Worm (Caenorhabditis elegans) whole organism, L4/young adult: ENCODE data around the gene H21P03.10.

ENCODE experiments used
- W03F9.2 ChIP-seq: fragments of 150-350 bp; optimal IDR thresholded peaks from 2 replicates; lab custom pipeline; 2014; ENCODE audit warnings: missing biosample characterization, missing genetic modification characterization
- dao-5 ChIP-seq: sonication (generic microtip); optimal IDR thresholded peaks from 2 replicates; lab custom pipeline; 2016; ENCODE audit warnings: missing genotype, missing genetic modification characterization, moderate library complexity, missing compliant biosample characterization
- him-1 ChIP-seq: sonication (generic microtip); optimal IDR thresholded peaks from 2 replicates; lab custom pipeline; 2016; ENCODE audit warnings: missing genotype, missing genetic modification reagents, missing genetic modification characterization, missing compliant biosample characterization

H21P03.10 gene

DNA sequence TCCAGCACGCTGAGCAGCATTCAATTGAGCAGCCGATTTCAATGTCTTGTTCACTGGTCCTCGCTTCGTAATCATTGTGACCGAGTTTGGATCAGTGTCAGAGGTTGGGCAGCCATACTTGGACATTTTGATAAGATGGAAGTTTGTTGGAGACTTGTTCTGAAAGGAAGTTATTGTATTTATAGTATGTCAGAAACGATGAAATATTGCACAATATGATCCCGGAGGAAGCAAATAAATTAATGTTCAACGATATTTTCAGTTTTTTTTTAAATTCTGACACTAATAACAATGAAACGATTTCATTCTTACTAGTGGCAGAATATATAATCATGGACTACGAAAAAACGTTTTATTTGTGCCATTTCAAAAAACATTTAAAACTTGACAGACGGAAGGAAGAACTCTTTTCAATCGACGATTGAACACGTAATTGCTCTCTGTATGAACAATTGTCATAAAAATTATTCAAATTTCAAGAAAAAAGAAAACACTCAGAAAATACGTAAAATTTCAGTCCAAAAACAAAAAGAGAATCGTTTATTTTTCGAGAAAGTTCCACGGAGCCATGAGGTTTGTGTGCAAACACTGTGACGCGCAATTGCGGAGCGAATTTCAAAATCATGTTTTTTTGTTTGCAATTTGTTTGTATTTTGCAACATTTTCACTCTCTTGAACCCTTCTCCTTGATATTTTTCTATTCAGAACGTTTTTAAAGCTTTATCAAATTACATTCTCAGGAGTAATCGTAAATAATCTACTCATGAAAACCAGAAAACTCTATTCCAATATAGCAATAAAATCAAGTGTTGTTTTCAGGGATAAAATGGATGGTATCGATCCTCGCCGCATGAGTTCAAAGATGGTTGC lies 20.3 kb upstream of the H21P03.10 start, which contains the start of the genes mbf-1 and nse-4:
TSS of gene mbf-1 (minus strand) at position 343 of the 870 bp plus-strand sequence.
TSS of gene nse-4 (plus strand) at position 820 of the 870 bp plus-strand sequence.
- TF ChIP-seq W03F9.2 (tag; lab: Kevin White, UChicago): peak; percentile 95
- no peak for TF ChIP-seq him-1 (tag; lab: Kevin White, UChicago)

DNA sequence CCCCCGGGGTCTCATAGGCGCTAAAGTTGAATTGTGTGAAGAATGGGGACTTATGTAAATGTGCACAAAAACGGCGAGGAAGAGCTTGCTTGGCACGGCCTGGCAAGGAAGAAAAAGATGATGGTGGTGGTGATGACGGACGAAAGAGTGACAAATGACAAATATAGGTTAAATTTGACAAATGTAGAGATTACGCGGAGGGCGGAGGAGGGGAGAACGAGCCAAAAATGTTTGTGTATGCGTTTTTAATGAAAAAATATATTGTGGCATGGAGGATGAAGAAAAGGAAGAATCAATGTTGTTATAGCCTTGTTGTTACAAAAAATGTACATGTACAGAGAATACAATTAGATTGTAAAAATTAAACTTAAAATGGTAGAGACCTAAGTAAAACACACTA lies 13.7 kb upstream of the H21P03.10 start:
- no peak for TF ChIP-seq him-1 (tag; lab: Kevin White, UChicago)
- TF ChIP-seq dao-5: no peak

DNA sequence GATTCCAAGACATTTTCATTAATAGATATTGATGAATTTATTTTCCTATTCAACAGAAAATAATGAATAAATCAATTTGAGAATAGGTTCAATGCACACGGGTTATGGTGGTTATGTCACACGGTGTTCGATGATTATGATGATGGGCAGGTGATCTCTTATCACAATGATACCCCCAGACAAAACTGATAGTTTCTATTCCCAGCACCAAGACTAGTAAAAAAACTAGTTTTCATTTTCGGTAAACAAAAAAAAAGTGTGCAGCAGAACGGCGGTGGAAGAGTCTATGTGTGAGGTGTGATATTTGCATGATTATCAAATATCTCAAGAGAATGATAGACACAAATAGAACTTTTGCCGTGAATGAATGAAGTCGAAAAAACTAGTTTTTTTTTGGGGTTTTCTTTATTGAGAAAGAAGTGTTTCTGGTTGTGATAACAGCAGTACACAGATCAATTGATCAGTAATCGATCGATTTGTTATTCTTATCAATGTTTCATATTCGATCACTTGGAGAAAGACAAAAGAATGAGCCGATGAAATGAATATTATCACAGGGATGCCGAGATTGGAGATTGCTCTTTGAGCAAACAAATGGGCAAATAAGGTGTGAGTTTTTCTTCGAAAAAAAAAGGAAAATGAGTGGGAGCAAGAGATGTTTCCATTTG lies 12.5 kb upstream of the H21P03.10 start:
- TF ChIP-seq him-1 (tag; lab: Kevin White, UChicago) (no peak), dao-5 (no peak), W03F9.2 (tag; lab: Kevin White, UChicago) (no peak)

DNA sequence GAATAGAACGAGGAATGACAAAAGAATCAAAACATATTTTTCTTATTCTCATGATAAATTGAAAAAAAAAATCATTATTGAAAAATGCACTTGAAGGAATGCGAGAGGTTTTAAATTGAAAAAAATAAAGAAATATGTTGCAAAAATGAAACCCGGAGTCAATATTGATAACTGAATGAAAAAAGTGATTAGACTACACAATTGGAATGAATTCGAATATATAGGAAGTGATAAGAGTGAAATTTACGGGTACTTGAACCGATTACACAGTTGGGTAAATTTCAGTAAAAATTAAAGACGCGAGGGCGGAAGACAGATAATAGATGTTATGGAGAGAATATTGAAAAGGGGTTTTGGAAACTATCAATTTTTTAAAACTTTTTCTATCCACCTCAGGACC lies 11.4 kb upstream of the H21P03.10 start:
- TF ChIP-seq W03F9.2 (tag; lab: Kevin White, UChicago): no peak
- no peak for TF ChIP-seq him-1 (tag; lab: Kevin White, UChicago)
- TF ChIP-seq dao-5: no peak

DNA sequence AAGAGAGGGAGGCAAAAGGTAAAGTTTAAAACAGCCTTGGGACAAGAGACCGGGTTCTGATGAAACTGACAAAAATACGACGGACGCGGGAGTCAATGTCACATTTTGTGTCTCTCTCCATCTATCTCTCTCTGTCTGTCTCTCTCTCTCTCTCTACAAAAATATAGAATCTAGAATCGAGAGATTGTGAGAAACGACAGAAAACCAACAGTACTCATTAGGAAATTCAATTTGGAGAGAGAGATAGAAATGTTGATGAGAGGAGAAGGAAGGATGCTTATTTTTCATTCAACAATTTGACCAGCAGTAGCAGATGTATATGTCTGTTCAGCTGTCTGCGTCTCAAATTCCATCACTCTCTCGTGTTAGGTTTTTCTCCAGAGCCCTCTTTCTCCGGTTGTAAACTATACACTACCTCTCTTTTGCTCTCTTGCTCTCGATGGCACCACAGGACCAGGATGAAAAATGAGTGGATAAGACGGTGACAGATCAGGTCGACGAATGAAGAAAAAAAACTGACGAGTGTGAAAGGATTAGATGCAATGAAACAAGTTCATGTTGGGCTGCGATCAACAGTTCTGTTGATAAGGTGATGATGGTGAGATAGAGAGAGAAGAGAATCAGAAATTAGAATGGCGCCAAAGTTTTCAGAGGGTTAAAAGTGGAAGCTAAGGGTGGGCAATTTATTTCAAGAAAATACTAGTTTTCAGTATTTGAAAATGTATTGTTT lies 10.7 kb upstream of the H21P03.10 start:
- TF ChIP-seq W03F9.2 (tag; lab: Kevin White, UChicago): peak; percentile 7
- no peak for TF ChIP-seq dao-5

DNA sequence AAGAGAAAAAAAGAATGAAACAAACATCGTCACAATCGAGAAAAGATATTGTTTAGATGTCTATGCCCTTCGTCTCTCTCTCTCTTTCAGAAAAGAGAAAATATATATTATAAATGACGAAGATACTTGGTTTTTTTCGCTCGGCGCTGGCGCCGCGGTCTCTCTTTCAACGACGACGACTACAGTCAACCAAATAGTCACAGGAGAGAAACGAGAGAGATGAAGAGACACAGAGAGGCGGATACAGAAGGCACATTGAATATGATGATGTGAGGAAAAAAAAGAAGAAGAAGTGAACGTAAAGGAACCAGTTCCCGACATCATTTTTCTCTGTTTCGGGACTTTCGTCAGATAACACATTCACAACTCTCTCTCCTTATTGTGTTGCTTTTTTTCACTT lies 9.1 kb upstream of the H21P03.10 start:
- TF ChIP-seq him-1 (tag; lab: Kevin White, UChicago) (no peak), dao-5 (no peak), W03F9.2 (tag; lab: Kevin White, UChicago) (no peak)

DNA sequence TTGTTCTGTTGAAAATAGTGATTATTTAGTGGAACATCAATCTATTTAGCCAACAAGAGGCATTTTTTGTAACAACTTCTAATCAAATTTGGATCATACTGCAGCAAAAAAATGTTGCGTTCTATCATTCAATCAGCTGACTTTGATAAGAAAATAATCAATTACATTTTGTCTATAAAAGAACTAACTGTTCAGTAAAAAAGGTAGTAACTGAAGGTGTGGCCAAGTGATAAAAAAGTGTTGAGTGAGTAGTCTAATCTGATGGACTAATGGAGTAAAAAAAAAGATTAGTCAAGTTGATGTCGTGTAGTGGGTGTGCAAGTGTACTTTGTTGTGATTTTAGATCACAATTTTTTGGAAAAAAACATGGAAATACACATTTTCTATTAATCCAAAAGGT lies 8.2 kb upstream of the H21P03.10 start:
- no peak for TF ChIP-seq him-1 (tag; lab: Kevin White, UChicago)
- TF ChIP-seq W03F9.2 (tag; lab: Kevin White, UChicago): no peak
- TF ChIP-seq dao-5: no peak

DNA sequence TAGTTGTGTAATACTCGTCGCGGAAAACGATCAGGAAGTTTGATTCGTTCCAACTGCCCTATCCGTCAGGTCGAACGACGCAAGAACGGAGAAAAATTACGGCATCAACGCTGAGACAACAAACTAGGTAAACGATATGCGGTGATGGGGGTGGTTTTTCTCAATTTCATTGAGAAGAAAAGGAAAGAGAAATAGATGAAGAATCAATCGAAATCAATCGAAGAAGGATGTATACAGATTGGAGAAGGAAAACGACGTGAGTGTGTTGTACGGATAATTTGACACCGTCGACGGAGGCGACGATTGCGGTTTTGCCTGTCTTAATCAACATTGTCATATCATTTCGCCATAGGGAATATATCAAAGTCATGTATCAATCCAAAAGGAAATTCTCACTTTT lies 6.6 kb upstream of the H21P03.10 start:
- TF ChIP-seq him-1 (tag; lab: Kevin White, UChicago) (no peak), W03F9.2 (tag; lab: Kevin White, UChicago) (no peak), dao-5 (no peak)

DNA sequence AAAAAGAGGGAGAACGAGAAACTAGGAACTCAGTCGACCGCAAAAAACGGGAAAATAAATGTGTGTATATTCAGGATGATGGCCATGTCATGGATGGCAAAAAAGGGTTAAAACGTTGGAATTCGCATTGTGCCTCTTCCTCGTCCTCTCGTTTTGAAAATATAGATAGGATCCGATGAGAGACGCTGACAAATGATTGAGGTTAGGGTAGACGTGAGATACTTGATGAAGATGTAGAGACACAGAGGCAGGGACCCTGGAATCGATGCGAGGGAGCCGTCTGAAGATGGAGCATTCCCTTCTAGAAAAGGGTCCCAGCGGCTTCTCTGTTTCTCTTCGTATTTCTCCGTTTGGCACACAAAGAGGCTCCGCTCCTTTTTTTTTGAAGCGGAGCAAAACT lies 5.6 kb upstream of the H21P03.10 start:
- TF ChIP-seq W03F9.2 (tag; lab: Kevin White, UChicago) (no peak), him-1 (tag; lab: Kevin White, UChicago) (peak; percentile 70), dao-5 (no peak)

DNA sequence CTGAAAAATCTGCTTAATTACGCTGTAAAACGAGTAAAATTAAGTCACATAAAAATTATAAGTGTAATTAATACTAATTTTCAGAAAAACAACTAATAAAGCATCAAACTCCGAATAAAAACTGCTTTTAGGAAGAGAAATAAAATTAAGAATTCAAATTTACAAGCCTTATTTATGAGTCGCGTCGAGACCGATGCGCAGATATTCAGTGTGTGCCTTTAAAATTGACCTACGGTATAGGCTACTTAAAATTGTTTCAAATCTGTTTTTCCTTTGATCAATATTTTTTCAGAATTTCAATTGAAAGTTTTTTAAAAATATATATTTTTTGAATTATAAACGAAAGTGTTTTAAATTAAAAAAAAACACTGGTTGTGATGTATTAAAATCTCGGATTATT lies 2.4 kb upstream of the H21P03.10 start, which contains the start of gene sms-1:
TSS of gene sms-1 (minus strand) at position 6 of the 400 bp plus-strand sequence.
- TF ChIP-seq W03F9.2 (tag; lab: Kevin White, UChicago) (no peak), dao-5 (no peak), him-1 (tag; lab: Kevin White, UChicago) (no peak)

DNA sequence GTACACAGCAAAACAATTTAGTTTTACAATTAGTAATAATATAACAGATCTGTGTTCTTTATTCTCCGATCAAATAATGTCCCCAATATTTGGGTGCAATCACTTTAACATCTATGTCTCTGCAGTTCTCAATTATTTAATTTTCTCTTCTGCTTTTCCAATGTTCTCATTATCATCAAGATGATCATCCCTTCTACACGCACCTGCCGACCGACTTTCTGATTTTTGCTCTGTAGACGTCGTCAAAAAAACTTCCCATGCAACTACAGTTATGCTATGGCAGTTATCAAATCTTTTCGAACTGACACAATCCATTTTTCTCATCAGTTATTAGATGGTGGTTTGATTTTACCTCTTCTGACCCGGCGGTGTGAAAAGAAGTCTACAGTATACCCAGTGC lies 3.1 kb downstream of the H21P03.10 start:
- TF ChIP-seq him-1 (tag; lab: Kevin White, UChicago): no peak
- TF ChIP-seq W03F9.2 (tag; lab: Kevin White, UChicago): no peak
- TF ChIP-seq dao-5: no peak

DNA sequence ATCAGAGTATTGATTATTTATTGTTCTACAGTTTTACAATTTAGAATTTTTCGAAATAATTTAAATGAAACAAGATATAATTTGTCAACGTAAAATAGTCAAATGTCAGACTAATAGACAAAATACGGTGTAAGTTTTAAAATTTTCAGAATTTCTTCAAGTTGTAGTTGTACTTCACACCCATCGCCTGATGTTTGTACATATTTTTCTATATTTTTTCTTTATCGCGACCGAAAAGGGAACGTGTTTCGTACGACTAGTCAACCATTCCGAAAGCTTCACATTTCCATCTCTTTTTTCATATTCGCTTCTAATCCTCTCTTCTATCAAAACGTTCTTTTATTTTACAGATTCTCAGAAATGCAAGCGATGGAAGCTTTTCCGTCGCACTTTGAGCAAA lies 3.9 kb downstream of the H21P03.10 start, which contains the start of gene twk-25:
TSS of gene twk-25 (plus strand) at position 301 of the 400 bp plus-strand sequence.
- no peak for TF ChIP-seq W03F9.2 (tag; lab: Kevin White, UChicago)
- no peak for TF ChIP-seq him-1 (tag; lab: Kevin White, UChicago)
- TF ChIP-seq dao-5: no peak

DNA sequence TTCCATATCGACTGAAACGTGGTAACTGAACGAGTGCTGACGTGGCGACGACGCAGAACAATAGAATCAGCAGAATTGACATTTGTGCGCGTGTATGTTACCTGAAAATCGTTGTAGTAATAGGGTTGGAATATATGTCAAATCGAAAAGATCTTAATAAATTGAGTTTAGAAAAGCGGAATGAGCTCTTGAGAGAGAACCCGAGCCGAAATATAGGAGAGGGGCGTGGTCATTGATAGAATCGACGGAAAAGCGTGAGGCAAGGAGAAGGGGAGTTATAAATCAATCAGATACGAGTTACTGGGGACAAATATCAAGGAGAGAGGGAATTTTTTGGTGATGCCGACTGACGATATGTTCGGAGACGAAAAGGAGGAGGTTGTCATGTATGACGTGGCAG lies 10.1 kb downstream of the H21P03.10 start, which contains the start of gene M04B2.6:
TSS of gene M04B2.6 (minus strand) at position 101 of the 400 bp plus-strand sequence.
- TF ChIP-seq dao-5 (no peak), him-1 (tag; lab: Kevin White, UChicago) (no peak), W03F9.2 (tag; lab: Kevin White, UChicago) (no peak)
